Worm (Caenorhabditis elegans) whole organism, mixed stage, embryonic: Measurements from ENCODE around the gene C51E3.10.

ENCODE experiments used
- elt-3 ChIP-seq: fragments of 150-350 bp; optimal IDR thresholded peaks from 2 replicates; lab custom pipeline; 2014; ENCODE audit warnings: missing biosample characterization, missing genetic modification characterization
- lin-32 ChIP-seq: fragments of 200-800 bp; sonication (Bioruptor generic); optimal IDR thresholded peaks from 2 replicates; lab custom pipeline; 2018; ENCODE audit warnings: mild to moderate bottlenecking, missing genetic modification characterization, missing compliant biosample characterization
- mep-1 ChIP-seq: fragments of 150-350 bp; optimal IDR thresholded peaks from 2 replicates; lab custom pipeline; 2017; ENCODE audit warnings: missing biosample characterization, missing genetic modification reagents, missing genetic modification characterization, inconsistent platforms
- nhr-76 ChIP-seq: sonication (generic microtip); optimal IDR thresholded peaks from 2 replicates; lab custom pipeline; 2017; ENCODE audit warnings: missing biosample characterization, missing genetic modification characterization
- pha-4 ChIP-seq: fragments of 150-350 bp; optimal IDR thresholded peaks from 2 replicates; lab custom pipeline; 2018; ENCODE audit warnings: missing biosample characterization, missing genetic modification reagents, missing genetic modification characterization
- unc-62 ChIP-seq: fragments of 150-350 bp; optimal IDR thresholded peaks from 2 replicates; lab custom pipeline; 2014; ENCODE audit warnings: missing biosample characterization, missing genetic modification reagents, missing genetic modification characterization

ce11 chrV:10133277-10133676 is 27.7 kb downstream of the C51E3.10 start:
- TF ChIP-seq mep-1 (tag; lab: Kevin White, UChicago) (no peak), unc-62 (GFP tag; lab: Kevin White, UChicago) (no peak), elt-3 (tag; lab: Kevin White, UChicago) (no peak), nhr-76 (no peak), lin-32 (GFP tag; lab: Kevin White, UChicago) (no peak), pha-4 (tag; lab: Kevin White, UChicago) (no peak)
